Worm (Caenorhabditis elegans) whole organism, late embryonic: Measurements from ENCODE around the gene cdc-14.
"Not testable (repeated sequence)": the region's sequence is repeated elsewhere in the genome, so short reads cannot be mapped to it uniquely, and the experiment has no call there.

Experiments used
- F13H6.1 ChIP-seq: sonication (generic microtip); optimal IDR thresholded peaks from 2 replicates; lab custom pipeline; 2016; ENCODE audit warnings: missing genetic modification characterization, missing compliant biosample characterization
- ceh-19 ChIP-seq: fragments of 200-800 bp; sonication (Bioruptor generic); optimal IDR thresholded peaks from 2 replicates; lab custom pipeline; 2018; ENCODE audit warnings: mild to moderate bottlenecking, missing genetic modification characterization, missing compliant biosample characterization
- ceh-2 ChIP-seq: sonication (generic microtip); optimal IDR thresholded peaks from 2 replicates; lab custom pipeline; 2016; ENCODE audit warnings: missing genotype, missing genetic modification characterization, missing compliant biosample characterization
- ceh-22 ChIP-seq: sonication (generic microtip); optimal IDR thresholded peaks from 2 replicates; lab custom pipeline; 2017; ENCODE audit warnings: missing biosample characterization, missing genetic modification characterization
- ceh-31 ChIP-seq: sonication (generic microtip); optimal IDR thresholded peaks from 2 replicates; lab custom pipeline; 2016; ENCODE audit warnings: missing genetic modification characterization, missing compliant biosample characterization
- ceh-34 ChIP-seq: sonication (generic microtip); optimal IDR thresholded peaks from 2 replicates; lab custom pipeline; 2016; ENCODE audit warnings: mild to moderate bottlenecking, missing genetic modification characterization, missing compliant biosample characterization
- ceh-48 ChIP-seq: sonication (generic microtip); optimal IDR thresholded peaks from 2 replicates; lab custom pipeline; 2016; ENCODE audit warnings: missing genetic modification characterization, inconsistent platforms, missing compliant biosample characterization
- ceh-6 ChIP-seq: fragments of 200-800 bp; sonication (Bioruptor generic); optimal IDR thresholded peaks from 2 replicates; lab custom pipeline; 2018; ENCODE audit warnings: mild to moderate bottlenecking, missing genetic modification characterization, missing compliant biosample characterization
- dmd-4 ChIP-seq: sonication (generic microtip); optimal IDR thresholded peaks from 2 replicates; lab custom pipeline; 2016; ENCODE audit warnings: borderline replicate concordance, missing genetic modification characterization, missing compliant biosample characterization
- dve-1 ChIP-seq: sonication (generic microtip); optimal IDR thresholded peaks from 2 replicates; lab custom pipeline; 2017; ENCODE audit warnings: antibody characterized with exemption, mild to moderate bottlenecking, missing genetic modification characterization, missing compliant biosample characterization
- elt-2 ChIP-seq: sonication (generic microtip); optimal IDR thresholded peaks from 2 replicates; lab custom pipeline; 2016; ENCODE audit warnings: missing genetic modification reagents, missing genetic modification characterization, missing compliant biosample characterization
- elt-4 ChIP-seq: sonication (generic microtip); optimal IDR thresholded peaks from 2 replicates; lab custom pipeline; 2016; ENCODE audit warnings: missing genetic modification characterization, missing compliant biosample characterization
- fkh-6 ChIP-seq: sonication (generic microtip); optimal IDR thresholded peaks from 2 replicates; lab custom pipeline; 2016; ENCODE audit warnings: missing genetic modification characterization, missing compliant biosample characterization
- gmeb-2 ChIP-seq: sonication (generic microtip); optimal IDR thresholded peaks from 2 replicates; lab custom pipeline; 2016; ENCODE audit warnings: missing genetic modification characterization, inconsistent platforms, missing compliant biosample characterization
- hlh-13 ChIP-seq: fragments of 200-800 bp; sonication (Bioruptor generic); optimal IDR thresholded peaks from 2 replicates; lab custom pipeline; 2018; ENCODE audit warnings: mild to moderate bottlenecking, missing genetic modification characterization, missing compliant biosample characterization
- hlh-15 ChIP-seq: sonication (generic microtip); optimal IDR thresholded peaks from 2 replicates; lab custom pipeline; 2016; ENCODE audit warnings: missing genetic modification characterization, missing compliant biosample characterization
- lin-11 ChIP-seq: fragments of 200-800 bp; sonication (Bioruptor generic); optimal IDR thresholded peaks from 2 replicates; lab custom pipeline; 2018; ENCODE audit warnings: mild to moderate bottlenecking, missing genetic modification characterization, missing compliant biosample characterization
- nhr-232 ChIP-seq: sonication (generic microtip); optimal IDR thresholded peaks from 2 replicates; lab custom pipeline; 2016; ENCODE audit warnings: missing genetic modification characterization, missing compliant biosample characterization
- odd-2 ChIP-seq: sonication (generic microtip); optimal IDR thresholded peaks from 2 replicates; lab custom pipeline; 2017; ENCODE audit warnings: antibody characterized with exemption, mild to moderate bottlenecking, missing genetic modification characterization, missing compliant biosample characterization
- pag-3 ChIP-seq: sonication (generic microtip); optimal IDR thresholded peaks from 2 replicates; lab custom pipeline; 2016; ENCODE audit warnings: missing compliant biosample characterization, missing genetic modification characterization, borderline replicate concordance
- pax-1 ChIP-seq: fragments of 150-350 bp; optimal IDR thresholded peaks from 2 replicates; lab custom pipeline; 2014; ENCODE audit warnings: missing biosample characterization, missing genetic modification characterization
- pha-2 ChIP-seq: sonication (generic microtip); optimal IDR thresholded peaks from 2 replicates; lab custom pipeline; 2017; ENCODE audit warnings: mild to moderate bottlenecking, missing genetic modification characterization, missing compliant biosample characterization
- pros-1 ChIP-seq: fragments of 150-350 bp; optimal IDR thresholded peaks from 2 replicates; lab custom pipeline; 2014; ENCODE audit warnings: missing biosample characterization, missing genetic modification reagents, missing genetic modification characterization
- ref-2 ChIP-seq: sonication (generic microtip); optimal IDR thresholded peaks from 2 replicates; lab custom pipeline; 2016; ENCODE audit warnings: missing genetic modification characterization, missing compliant biosample characterization
- sox-2 ChIP-seq: fragments of 200-800 bp; sonication (Bioruptor generic); IDR thresholded peaks from 2 replicates; pipeline ENCODE4 v1.3.6; 2022; ENCODE audit warnings: missing genetic modification reagents, missing genetic modification characterization, missing compliant biosample characterization
- tbx-7 ChIP-seq: sonication (generic microtip); optimal IDR thresholded peaks from 2 replicates; lab custom pipeline; 2016; ENCODE audit warnings: missing genotype, missing genetic modification characterization, missing compliant biosample characterization
- ttx-3 ChIP-seq: sonication (generic microtip); optimal IDR thresholded peaks from 2 replicates; lab custom pipeline; 2016; ENCODE audit warnings: missing genetic modification reagents, missing genetic modification characterization, missing compliant biosample characterization
- ztf-16 ChIP-seq: sonication (generic microtip); optimal IDR thresholded peaks from 2 replicates; lab custom pipeline; 2017; ENCODE audit warnings: missing genetic modification characterization, missing compliant biosample characterization

Gene cdc-14

ce11 chrII:5640362-5641079 lies 47.3 kb upstream of the cdc-14 start:
- TF ChIP-seq fkh-6 (tag; lab: Kevin White, UChicago) (no peak), ceh-22 (tag; lab: Kevin White, UChicago) (no peak), ceh-2 (tag; lab: Kevin White, UChicago) (no peak), ceh-48 (tag; lab: Kevin White, UChicago) (no peak), pha-2 (no peak), ttx-3 (tag; lab: Kevin White, UChicago) (no peak), elt-4 (tag; lab: Kevin White, UChicago) (peak; percentile 41), pros-1 (no peak), nhr-232 (tag; lab: Kevin White, UChicago) (no peak)

ce11 chrII:5638059-5638458 lies 44.8 kb upstream of the cdc-14 start, which contains the start of gene F59E12.3:
F59E12.3 (plus strand) TSS chrII:5638359.
- TF ChIP-seq ceh-22 (tag; lab: Kevin White, UChicago) (no peak), pha-2 (no peak), ceh-6 (no peak), sox-2 (GFP tag; lab: Robert Waterston, UW) (no peak)

ce11 chrII:5636826-5637225 lies 43.6 kb upstream of the cdc-14 start, which contains the start of gene F59E12.8:
F59E12.8 (minus strand) TSS chrII:5636926.
- TF ChIP-seq elt-4 (tag; lab: Kevin White, UChicago) = no peak
- no peak for TF ChIP-seq dve-1 (tag; lab: Kevin White, UChicago)
- TF ChIP-seq lin-11 = no peak

ce11 chrII:5633453-5633852 lies 40.2 kb upstream of the cdc-14 start:
- TF ChIP-seq pag-3 (tag; lab: Kevin White, UChicago) = no peak
- TF ChIP-seq, all 69 proteins: peak for 0

- not testable (repeated sequence) for TF ChIP-seq tbx-7; ztf-16 (tag; lab: Kevin White, UChicago); fkh-6 (tag; lab: Kevin White, UChicago)
Observed at ce11 chrII:5630851-5631401, 37.7 kb upstream of the cdc-14 start, which contains the start of the genes F59E12.6 and npl-4.1. F59E12.6 (minus strand) TSS chrII:5630951. npl-4.1 (plus strand) TSS chrII:5631351.

ce11 chrII:5628326-5628818 lies 35.1 kb upstream of the cdc-14 start, which contains the start of gene F59E12.15:
F59E12.15 (minus strand) TSS chrII:5628376.
- no peak for TF ChIP-seq dmd-4 (tag; lab: Kevin White, UChicago)
- no peak for TF ChIP-seq hlh-15 (tag; lab: Kevin White, UChicago)
- TF ChIP-seq pax-1 (tag; lab: Kevin White, UChicago) = no peak
- TF ChIP-seq ceh-22 (tag; lab: Kevin White, UChicago) = no peak
- TF ChIP-seq pha-2 = no peak
- no peak for TF ChIP-seq gmeb-2
- no peak for TF ChIP-seq F13H6.1 (tag; lab: Kevin White, UChicago)
- no peak for TF ChIP-seq nhr-232 (tag; lab: Kevin White, UChicago)
- TF ChIP-seq ceh-31 (tag; lab: Kevin White, UChicago) = no peak
- no peak for TF ChIP-seq hlh-13 (GFP tag; lab: Kevin White, UChicago)
- TF ChIP-seq ceh-34 = no peak
- no peak for TF ChIP-seq elt-2 (tag; lab: Kevin White, UChicago)
- TF ChIP-seq ceh-19 (GFP tag; lab: Kevin White, UChicago) = no peak

- TF ChIP-seq odd-2 (tag; lab: Kevin White, UChicago); ceh-31 (tag; lab: Kevin White, UChicago); ref-2: not testable (repeated sequence)
Observed at ce11 chrII:5622383-5622939, 29.2 kb upstream of the cdc-14 start, which contains the start of the genes eif-3.L and npl-4.2. eif-3.L (minus strand) TSS chrII:5622483. npl-4.2 (plus strand) TSS chrII:5622889.
